Fruit fly (Drosophila melanogaster) whole organism, pupa: ENCODE results near the gene CG14864.

Source experiments
- CG10348 ChIP-seq: fragments of 200-800 bp; sonication (Bioruptor generic); IDR thresholded peaks from 2 replicates; pipeline ENCODE4 v1.3.6; 2022; ENCODE audit warnings: missing biosample characterization, missing genetic modification characterization
- CG12605 ChIP-seq: fragments of 200-800 bp; sonication (Bioruptor generic); IDR thresholded peaks from 2 replicates; pipeline ENCODE4 v1.3.6; 2022; ENCODE audit warnings: missing biosample characterization, missing genetic modification characterization
- CG13204 ChIP-seq: fragments of 200-800 bp; sonication (Bioruptor generic); optimal IDR thresholded peaks from 2 replicates; lab custom pipeline; 2018; ENCODE audit warnings: missing biosample characterization, mild to moderate bottlenecking, missing genetic modification characterization, moderate library complexity
- CG14655 ChIP-seq: fragments of 200-800 bp; sonication (Bioruptor generic); optimal IDR thresholded peaks from 3 replicates; lab custom pipeline; 2017; ENCODE audit warnings: mild to moderate bottlenecking, missing biosample characterization, missing genetic modification reagents, missing genetic modification characterization
- CG15710 ChIP-seq: fragments of 200-800 bp; sonication (Bioruptor generic); optimal IDR thresholded peaks from 2 replicates; lab custom pipeline; 2018; ENCODE audit warnings: missing biosample characterization, mild to moderate bottlenecking, missing genetic modification characterization, moderate library complexity
- CG17806 ChIP-seq: fragments of 200-800 bp; sonication (Bioruptor generic); optimal IDR thresholded peaks from 2 replicates; lab custom pipeline; 2018; ENCODE audit warnings: missing biosample characterization, mild to moderate bottlenecking, missing genetic modification characterization, moderate library complexity
- CG32121 ChIP-seq: fragments of 200-800 bp; sonication (Bioruptor generic); IDR thresholded peaks from 2 replicates; pipeline ENCODE4 v1.3.6; 2022; ENCODE audit warnings: missing biosample characterization, missing genetic modification characterization
- CG34367 ChIP-seq: fragments of 200-800 bp; sonication (Bioruptor generic); optimal IDR thresholded peaks from 2 replicates; lab custom pipeline; 2018; ENCODE audit warnings: missing biosample characterization, mild to moderate bottlenecking, missing genetic modification characterization
- CG4496 ChIP-seq: fragments of 200-800 bp; sonication (Bioruptor generic); IDR thresholded peaks from 3 replicates; pipeline ENCODE4 v1.3.6; 2022; ENCODE audit warnings: missing biosample characterization, missing genetic modification characterization
- CG8159 ChIP-seq: fragments of 200-800 bp; sonication (Bioruptor generic); optimal IDR thresholded peaks from 3 replicates; lab custom pipeline; 2018; ENCODE audit warnings: missing biosample characterization, mild to moderate bottlenecking, missing genetic modification characterization, moderate library complexity
- CG8301 ChIP-seq: fragments of 200-800 bp; sonication (Bioruptor generic); optimal IDR thresholded peaks from 2 replicates; lab custom pipeline; 2018; ENCODE audit warnings: missing biosample characterization, mild to moderate bottlenecking, missing genetic modification characterization
- CG9948 ChIP-seq: fragments of 200-800 bp; sonication (Bioruptor generic); optimal IDR thresholded peaks from 2 replicates; lab custom pipeline; 2018; ENCODE audit warnings: missing biosample characterization, mild to moderate bottlenecking, missing genetic modification characterization, moderate library complexity
- D1 ChIP-seq: fragments of 200-800 bp; sonication (Bioruptor generic); optimal IDR thresholded peaks from 2 replicates; lab custom pipeline; 2018; ENCODE audit warnings: missing biosample characterization, mild to moderate bottlenecking, missing genetic modification characterization, moderate library complexity
- EcR ChIP-seq: fragments of 200-800 bp; sonication (Bioruptor generic); optimal IDR thresholded peaks from 3 replicates; lab custom pipeline; 2019; ENCODE audit warnings: missing biosample characterization, missing genetic modification characterization, mild to moderate bottlenecking, moderate library complexity, missing genetic modification reagents
- Ets98B ChIP-seq: fragments of 200-800 bp; sonication (Bioruptor generic); IDR thresholded peaks from 2 replicates; pipeline ENCODE4 v1.3.6; 2022; ENCODE audit warnings: missing biosample characterization, missing genetic modification characterization
- Pif1A ChIP-seq: fragments of 200-800 bp; sonication (Bioruptor generic); optimal IDR thresholded peaks from 3 replicates; lab custom pipeline; 2016; ENCODE audit warnings: missing biosample characterization, missing genetic modification characterization
- Pif1B ChIP-seq: fragments of 200-800 bp; sonication (Bioruptor generic); optimal IDR thresholded peaks from 3 replicates; lab custom pipeline; 2016; ENCODE audit warnings: missing biosample characterization, missing genetic modification characterization
- Snoo ChIP-seq: fragments of 200-800 bp; sonication (Bioruptor generic); optimal IDR thresholded peaks from 3 replicates; lab custom pipeline; 2017; ENCODE audit warnings: missing biosample characterization, mild to moderate bottlenecking, missing genetic modification characterization, inconsistent platforms
- fd96Ca ChIP-seq: fragments of 200-800 bp; sonication (Bioruptor generic); IDR thresholded peaks from 3 replicates; pipeline ENCODE4 v1.3.6; 2022; ENCODE audit warnings: missing biosample characterization, missing genetic modification characterization
- gl ChIP-seq: fragments of 200-800 bp; sonication (Bioruptor generic); optimal IDR thresholded peaks from 2 replicates; lab custom pipeline; 2018; ENCODE audit warnings: missing biosample characterization, mild to moderate bottlenecking, missing genetic modification characterization
- rn ChIP-seq: fragments of 200-800 bp; sonication (Bioruptor generic); IDR thresholded peaks from 2 replicates; pipeline ENCODE4 v1.3.6; 2022; ENCODE audit warnings: missing biosample characterization, missing genetic modification characterization

The CG14864 gene

dm6 chr3R:15229329-15229876 lies 38.9 kb downstream of the CG14864 start, which contains the start of the genes Art3 and mRpS10:
Gene Art3 (minus strand): TSS chr3R:15229408.
Gene mRpS10 (plus strand): TSS chr3R:15229665.
- TF ChIP-seq Pif1B (GFP tag; lab: Kevin White, UChicago) (peak; percentile 99), CG13204 (no peak), CG9948 (tag; lab: Kevin White, UChicago) (peak; percentile 100), EcR (no peak), Snoo (tag; lab: Kevin White, UChicago) (peak; percentile 100), CG8301 (tag; lab: Kevin White, UChicago) (peak; percentile 100), fd96Ca (peak; percentile 89), gl (tag; lab: Kevin White, UChicago) (peak; percentile 99), CG17806 (tag; lab: Kevin White, UChicago) (peak; percentile 100), CG32121 (peak; percentile 100), rn (GFP tag; lab: Robert Waterston, UW) (peak; percentile 100), CG4496 (GFP tag; lab: Robert Waterston, UW) (peak; percentile 100), Pif1A (GFP tag; lab: Kevin White, UChicago) (peak; percentile 99), CG34367 (tag; lab: Kevin White, UChicago) (peak; percentile 100), Ets98B (GFP tag; lab: Robert Waterston, UW) (peak; percentile 100), CG12605 (peak; percentile 100), CG15710 (tag; lab: Kevin White, UChicago) (peak; percentile 100), CG8159 (tag; lab: Kevin White, UChicago) (peak; percentile 100), CG10348 (GFP tag; lab: Robert Waterston, UW) (peak; percentile 99), CG14655 (GFP tag; lab: Kevin White, UChicago) (peak; percentile 100), D1 (no peak)

dm6 chr3R:15225279-15225730 lies 43.0 kb downstream of the CG14864 start, which contains the start of the genes CG31344 and Caf1-55:
Gene CG31344 (minus strand): TSS chr3R:15225329.
Gene Caf1-55 (plus strand): TSS chr3R:15225576.
- TF ChIP-seq fd96Ca (no peak), EcR (peak; percentile 12), rn (GFP tag; lab: Robert Waterston, UW) (no peak), CG10348 (GFP tag; lab: Robert Waterston, UW) (no peak), Ets98B (GFP tag; lab: Robert Waterston, UW) (no peak; the same call in 1 of the 2 replicates), CG8301 (tag; lab: Kevin White, UChicago) (no peak), CG15710 (tag; lab: Kevin White, UChicago) (no peak), CG34367 (tag; lab: Kevin White, UChicago) (no peak)

- TF ChIP-seq gl (tag; lab: Kevin White, UChicago) (no peak), CG4496 (GFP tag; lab: Robert Waterston, UW) (no peak), CG15710 (tag; lab: Kevin White, UChicago) (no peak), CG8159 (tag; lab: Kevin White, UChicago) (no peak), Ets98B (GFP tag; lab: Robert Waterston, UW) (no peak), CG14655 (GFP tag; lab: Kevin White, UChicago) (no peak), fd96Ca (no peak), D1 (no peak), CG17806 (tag; lab: Kevin White, UChicago) (no peak), Pif1B (GFP tag; lab: Kevin White, UChicago) (no peak), Pif1A (GFP tag; lab: Kevin White, UChicago) (no peak), Snoo (tag; lab: Kevin White, UChicago) (no peak), EcR (no peak), CG10348 (GFP tag; lab: Robert Waterston, UW) (no peak), CG34367 (tag; lab: Kevin White, UChicago) (no peak), CG13204 (no peak), CG32121 (no peak), rn (GFP tag; lab: Robert Waterston, UW) (no peak), CG9948 (tag; lab: Kevin White, UChicago) (no peak), CG8301 (tag; lab: Kevin White, UChicago) (no peak)
These were observed 45.4 kb downstream of the CG14864 start, which contains the start of gene Polr2G for dm6 chr3R:15222973-15223372. Gene Polr2G (minus strand): TSS chr3R:15223180.

- TF ChIP-seq CG14655 (GFP tag; lab: Kevin White, UChicago) (no peak), CG9948 (tag; lab: Kevin White, UChicago) (peak; percentile 86), CG34367 (tag; lab: Kevin White, UChicago) (no peak), Pif1B (GFP tag; lab: Kevin White, UChicago) (no peak), CG12605 (peak; percentile 97), CG4496 (GFP tag; lab: Robert Waterston, UW) (peak; percentile 99), CG10348 (GFP tag; lab: Robert Waterston, UW) (no peak), CG13204 (no peak), gl (tag; lab: Kevin White, UChicago) (peak; percentile 77), Ets98B (GFP tag; lab: Robert Waterston, UW) (peak; percentile 98), fd96Ca (peak; percentile 96), CG15710 (tag; lab: Kevin White, UChicago) (peak; percentile 66), EcR (no peak), rn (GFP tag; lab: Robert Waterston, UW) (peak; percentile 98), CG17806 (tag; lab: Kevin White, UChicago) (peak; percentile 92), CG32121 (peak; percentile 97), Pif1A (GFP tag; lab: Kevin White, UChicago) (no peak), CG8301 (tag; lab: Kevin White, UChicago) (peak; percentile 90), Snoo (tag; lab: Kevin White, UChicago) (peak; percentile 95), D1 (no peak), CG8159 (tag; lab: Kevin White, UChicago) (peak; percentile 93)
These were observed 49.3 kb downstream of the CG14864 start, which contains the start of the genes SIDL and CG12241 for dm6 chr3R:15218824-15219576. Gene SIDL (minus strand): TSS chr3R:15218874. Gene CG12241 (plus strand): TSS chr3R:15219256.
